Fruit fly (Drosophila melanogaster): Measurements from ENCODE around the gene CG13458.

CG13458 gene

dm6 chr3L:15136659-15137572, 23.6 kb downstream of the CG13458 start, which contains the start of gene CG12316:
Gene CG12316 (minus strand): TSS chr3L:15136934.
- TF ChIP-seq psq (optimal IDR thresholded peaks at IDR 0.05) (no peak), pan (optimal IDR thresholded peaks at IDR 0.05) (no peak), CG8478 (optimal IDR thresholded peaks at IDR 0.05) (no peak), Dll (optimal IDR thresholded peaks at IDR 0.05) (no peak), usp (GFP tag; optimal IDR thresholded peaks at IDR 0.05) (no peak), EcR (GFP tag; optimal IDR thresholded peaks at IDR 0.05) (no peak)

DNA sequence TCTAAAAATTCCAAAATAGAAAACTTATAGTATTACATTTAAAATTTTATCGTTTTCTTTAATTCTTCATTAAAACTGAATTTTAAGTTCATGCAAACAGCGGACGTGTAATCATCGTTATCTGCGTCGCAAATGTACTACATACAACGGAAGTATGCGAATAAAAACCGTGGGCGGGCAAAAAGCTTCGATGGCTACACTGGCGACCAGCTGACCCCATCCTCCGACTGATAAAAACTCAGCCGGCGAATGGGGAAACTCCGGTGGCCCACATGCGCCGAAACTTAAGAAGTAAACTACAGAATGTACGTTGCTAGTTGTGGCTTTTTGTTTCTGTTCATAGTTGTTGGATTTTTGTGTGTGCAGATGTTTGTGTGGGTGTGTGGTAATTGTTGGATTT, 24.4 kb downstream of the CG13458 start:
- TF ChIP-seq psq (optimal IDR thresholded peaks at IDR 0.05) (no peak), CG8478 (optimal IDR thresholded peaks at IDR 0.05) (no peak), EcR (GFP tag; optimal IDR thresholded peaks at IDR 0.05) (no peak), Dll (optimal IDR thresholded peaks at IDR 0.05) (no peak), pan (optimal IDR thresholded peaks at IDR 0.05) (no peak), usp (GFP tag; optimal IDR thresholded peaks at IDR 0.05) (no peak)

DNA sequence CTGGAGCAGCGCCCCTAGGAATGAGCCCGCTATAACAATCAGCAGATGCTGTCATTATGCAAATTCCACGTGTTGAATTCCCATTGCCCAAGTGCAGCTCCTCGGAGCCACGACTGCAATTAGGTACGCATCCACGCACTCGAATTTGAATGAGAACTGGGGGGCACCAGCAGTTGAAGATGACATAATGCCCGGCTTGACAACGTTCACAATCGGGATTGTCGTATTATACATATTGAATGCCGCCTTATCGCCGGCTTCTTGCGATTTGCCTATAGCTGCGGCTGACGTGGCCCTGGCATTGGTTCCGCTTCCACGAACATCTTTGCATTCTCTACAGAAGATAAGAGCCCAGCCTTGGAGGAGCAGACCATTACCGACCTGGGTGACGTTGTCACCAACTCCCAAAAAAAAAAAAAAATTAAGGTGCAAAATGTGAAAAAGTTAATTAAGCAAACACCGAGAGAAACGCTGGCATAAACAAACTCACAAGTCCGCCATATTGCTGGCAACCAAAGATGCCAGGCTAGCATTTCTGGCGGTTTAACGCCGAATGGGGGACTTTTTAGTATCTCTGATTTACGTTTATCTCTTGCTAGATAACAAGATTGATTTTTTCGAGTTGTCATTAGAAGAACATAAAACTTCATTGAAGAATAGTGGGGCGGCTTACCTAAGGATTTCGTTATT, 27.1 kb downstream of the CG13458 start:
- TF ChIP-seq psq (optimal IDR thresholded peaks at IDR 0.05), result no peak
- TF ChIP-seq EcR (GFP tag; optimal IDR thresholded peaks at IDR 0.05), result no peak
- TF ChIP-seq pan (optimal IDR thresholded peaks at IDR 0.05), result no peak
- TF ChIP-seq Dll (optimal IDR thresholded peaks at IDR 0.05), result no peak
- no peak for TF ChIP-seq usp (GFP tag; optimal IDR thresholded peaks at IDR 0.05)
- TF ChIP-seq CG8478 (optimal IDR thresholded peaks at IDR 0.05), result no peak

- TF ChIP-seq EcR (GFP tag; optimal IDR thresholded peaks at IDR 0.05) (peak; percentile 67 to 92), psq (optimal IDR thresholded peaks at IDR 0.05) (no peak), usp (GFP tag; optimal IDR thresholded peaks at IDR 0.05) (no peak), pan (optimal IDR thresholded peaks at IDR 0.05) (no peak), CG8478 (optimal IDR thresholded peaks at IDR 0.05) (peak; percentile 4)
Measured at dm6 chr3L:15141118-15142003, 28.0 kb downstream of the CG13458 start.

DNA sequence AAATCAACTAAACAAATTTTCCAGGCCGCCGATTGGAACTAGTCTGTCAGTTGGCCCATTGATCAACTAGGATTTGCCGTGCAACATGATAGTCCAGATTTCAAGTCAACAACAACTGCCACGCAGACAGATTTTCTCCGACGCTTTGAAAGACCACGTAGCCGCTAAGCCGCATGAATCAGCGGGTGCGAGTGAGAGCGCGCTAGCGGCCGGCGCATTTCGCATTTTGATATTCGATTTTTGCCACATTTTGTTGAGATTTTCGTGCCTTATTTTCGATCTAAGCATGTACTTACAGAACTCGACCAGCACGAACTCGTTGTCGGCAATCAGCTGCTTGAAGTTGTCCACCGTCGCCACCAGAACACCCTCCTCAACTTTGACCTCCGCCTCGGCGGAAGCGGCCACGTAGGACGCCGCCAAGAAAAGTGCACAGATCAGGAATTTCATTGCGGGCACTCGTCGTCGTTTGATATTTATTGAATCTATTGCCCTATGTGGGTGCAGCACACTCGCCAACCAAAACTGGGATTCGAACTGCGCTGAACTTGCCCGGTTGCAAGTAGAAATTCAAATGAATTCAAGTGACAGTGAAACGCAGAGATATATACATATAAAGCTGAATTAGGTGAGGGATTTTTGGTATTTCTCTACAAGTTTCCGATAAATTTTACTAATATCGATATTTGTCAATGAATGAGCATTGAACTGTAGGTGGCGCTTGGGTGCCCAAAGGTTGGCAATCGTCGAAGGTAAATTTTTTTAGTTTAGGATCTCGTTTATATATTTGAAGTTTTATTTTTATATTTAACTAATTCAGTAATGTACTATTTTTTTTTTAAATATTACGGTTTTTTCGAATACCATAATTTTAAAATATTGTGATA, 28.9 kb downstream of the CG13458 start, which contains the start of gene Pdi:
Gene Pdi (minus strand): TSS at position 837 of the 887 bp plus-strand sequence.
- no peak for TF ChIP-seq pan (optimal IDR thresholded peaks at IDR 0.05)
- no peak for TF ChIP-seq psq (optimal IDR thresholded peaks at IDR 0.05)
- TF ChIP-seq usp (GFP tag; optimal IDR thresholded peaks at IDR 0.05), result no peak
- peak in 1 of 2 experiments; percentile 12 for TF ChIP-seq EcR (GFP tag; optimal IDR thresholded peaks at IDR 0.05)
- no peak for TF ChIP-seq Dll (optimal IDR thresholded peaks at IDR 0.05)

dm6 chr3L:15143108-15143507, 29.8 kb downstream of the CG13458 start:
- TF ChIP-seq Dll (optimal IDR thresholded peaks at IDR 0.05), result no peak
- TF ChIP-seq psq (optimal IDR thresholded peaks at IDR 0.05), result no peak
- no peak for TF ChIP-seq usp (GFP tag; optimal IDR thresholded peaks at IDR 0.05)
- no peak for TF ChIP-seq CG8478 (optimal IDR thresholded peaks at IDR 0.05)
- TF ChIP-seq pan (optimal IDR thresholded peaks at IDR 0.05), result no peak
- TF ChIP-seq EcR (GFP tag; optimal IDR thresholded peaks at IDR 0.05), result no peak

DNA sequence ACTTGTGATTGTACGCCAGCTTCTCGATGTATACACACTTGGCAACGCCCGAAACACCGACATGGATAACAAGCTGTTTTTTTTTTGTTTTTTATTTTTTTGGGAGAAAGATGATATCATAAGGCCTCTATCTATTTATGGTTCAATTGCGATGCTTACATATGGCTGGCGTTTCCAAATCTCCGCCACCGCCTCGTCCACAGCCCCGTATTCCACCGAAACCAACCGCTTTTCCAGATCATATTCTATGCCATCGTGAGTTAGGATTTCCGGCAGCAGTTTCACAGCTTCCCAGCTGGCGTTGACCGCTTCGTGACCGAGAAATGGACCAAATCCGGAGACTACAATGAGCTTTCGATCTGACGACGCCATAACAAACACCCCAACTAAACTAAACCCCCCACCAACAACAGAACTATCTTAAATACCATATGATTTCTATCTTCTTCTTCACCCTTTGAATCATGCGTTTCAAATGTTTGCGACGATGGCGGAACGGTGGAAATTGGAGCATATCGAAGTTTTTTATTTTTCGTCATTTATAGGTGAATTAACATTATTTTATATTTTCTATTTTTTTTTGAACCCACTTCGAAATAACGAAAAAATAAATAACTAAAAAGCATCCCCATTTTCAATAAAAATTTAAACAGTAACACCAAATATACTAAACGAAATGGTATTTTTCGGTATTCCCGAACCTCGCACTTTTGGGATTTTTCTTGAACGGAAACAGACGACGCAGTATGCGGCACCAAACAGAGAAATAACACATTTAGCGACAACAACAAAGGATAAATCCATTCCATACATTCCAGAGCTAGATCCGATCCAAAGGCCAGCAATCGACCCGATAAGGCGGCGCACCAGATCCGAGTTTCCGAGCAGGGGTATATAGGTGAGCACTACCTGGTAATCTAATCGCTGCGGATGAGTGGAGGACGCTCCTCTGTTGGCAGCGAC, 30.6 kb downstream of the CG13458 start, which contains the start of the genes CG32147 and Pex3:
Gene CG32147 (minus strand): TSS at position 422 of the 963 bp plus-strand sequence.
Gene Pex3 (plus strand): TSS at position 718 of the 963 bp plus-strand sequence.
- TF ChIP-seq psq (optimal IDR thresholded peaks at IDR 0.05), result no peak
- no peak for TF ChIP-seq CG8478 (optimal IDR thresholded peaks at IDR 0.05)
- no peak for TF ChIP-seq pan (optimal IDR thresholded peaks at IDR 0.05)
- TF ChIP-seq Dll (optimal IDR thresholded peaks at IDR 0.05), result no peak
- TF ChIP-seq EcR (GFP tag; optimal IDR thresholded peaks at IDR 0.05), result no peak
- TF ChIP-seq usp (GFP tag; optimal IDR thresholded peaks at IDR 0.05), result no peak

DNA sequence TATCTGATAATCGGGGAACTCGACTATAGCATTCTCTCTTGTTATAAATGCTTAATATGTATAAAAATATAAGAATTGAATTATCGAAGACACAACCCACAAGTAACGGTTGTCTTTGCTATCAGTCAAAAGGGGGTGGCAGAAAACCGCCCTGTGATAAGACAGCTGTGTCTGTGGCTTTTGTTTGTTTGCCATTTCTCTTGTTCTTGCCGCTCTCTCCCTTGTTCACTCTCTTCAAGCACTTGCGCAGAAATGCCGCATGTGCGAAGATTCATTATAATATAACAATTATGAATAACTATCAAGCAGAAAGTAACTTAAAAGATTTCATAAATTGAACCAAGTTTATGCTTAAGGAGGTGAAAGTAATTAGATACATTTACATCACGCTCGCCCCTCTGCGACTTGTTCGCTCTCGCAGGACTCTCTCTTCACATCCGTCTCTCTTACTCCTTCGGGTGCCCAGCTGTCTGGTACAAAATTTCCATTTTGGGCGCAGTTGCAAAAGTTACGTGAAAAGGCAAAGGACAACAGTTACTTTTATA, 33.4 kb downstream of the CG13458 start, which contains the start of gene FucTA:
Gene FucTA (plus strand): TSS at position 495 of the 545 bp plus-strand sequence.
- no peak for TF ChIP-seq pan (optimal IDR thresholded peaks at IDR 0.05)
- no peak for TF ChIP-seq Dll (optimal IDR thresholded peaks at IDR 0.05)
- no peak for TF ChIP-seq psq (optimal IDR thresholded peaks at IDR 0.05)
- no peak for TF ChIP-seq usp (GFP tag; optimal IDR thresholded peaks at IDR 0.05)

dm6 chr3L:15150028-15150427, 36.7 kb downstream of the CG13458 start:
- TF ChIP-seq usp (GFP tag; optimal IDR thresholded peaks at IDR 0.05) (no peak), EcR (GFP tag; optimal IDR thresholded peaks at IDR 0.05) (no peak), psq (optimal IDR thresholded peaks at IDR 0.05) (no peak), pan (optimal IDR thresholded peaks at IDR 0.05) (no peak), Dll (optimal IDR thresholded peaks at IDR 0.05) (no peak), CG8478 (optimal IDR thresholded peaks at IDR 0.05) (no peak)
